Fruit fly (Drosophila melanogaster) Kc167 (cell line): Measurements from ENCODE around the gene CG13044.

ENCODE experiments used
- Myc ChIP-seq: fragments of >200 bp; optimal IDR thresholded peaks from 2 replicates; lab custom pipeline; 2017; ENCODE audit warnings: missing external identifiers
- Sin3A ChIP-seq: fragments of >200 bp; optimal IDR thresholded peaks from 2 replicates; lab custom pipeline; 2018; ENCODE audit warnings: missing external identifiers
- h ChIP-seq: fragments of >200 bp; optimal IDR thresholded peaks from 3 replicates; lab custom pipeline; 2018; ENCODE audit warnings: missing external identifiers
- insv ChIP-seq: fragments of >200 bp; optimal IDR thresholded peaks from 3 replicates; lab custom pipeline; 2018; ENCODE audit warnings: missing external identifiers
- psq ChIP-seq: fragments of >200 bp; optimal IDR thresholded peaks from 2 replicates; lab custom pipeline; 2017; ENCODE audit warnings: missing external identifiers
- ttk ChIP-seq: sonication (Bioruptor generic); optimal IDR thresholded peaks from 2 replicates; lab custom pipeline; 2017; ENCODE audit warnings: missing external identifiers

DNA sequence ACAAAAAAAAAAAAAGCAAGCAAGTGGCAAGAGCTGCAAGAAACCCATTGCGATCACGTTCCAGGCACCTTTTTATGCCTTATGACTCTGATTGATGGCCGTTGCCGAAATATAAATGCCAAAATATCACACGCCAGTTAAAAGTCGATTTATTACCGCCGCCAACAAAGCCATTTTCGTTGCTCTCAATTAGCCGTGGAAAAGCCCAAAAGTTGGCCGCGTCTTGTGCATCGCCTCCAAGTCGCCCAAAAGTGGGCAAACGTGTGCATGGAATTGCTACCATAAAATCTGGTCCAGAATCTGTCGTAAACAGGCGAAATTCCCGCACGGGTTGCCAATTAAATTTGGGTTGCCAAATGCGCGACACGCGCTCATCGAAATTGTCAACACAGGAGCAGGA is 11.3 kb downstream of the CG13044 start:
- TF ChIP-seq insv (lab: Kevin White, UChicago) = no peak
- TF ChIP-seq psq (lab: Kevin White, UChicago) = no peak
- TF ChIP-seq ttk (lab: Kevin White, UChicago) = no peak
- no peak for TF ChIP-seq Myc (lab: Kevin White, UChicago)
- no peak for TF ChIP-seq h (lab: Kevin White, UChicago)
- no peak for TF ChIP-seq Sin3A (lab: Kevin White, UChicago)
